Worm (Caenorhabditis elegans) whole organism, midembryonic: ENCODE results near the gene F58D2.3.

Experiments used
- T22C8.4 ChIP-seq: fragments of 200-800 bp; sonication (Bioruptor generic); IDR thresholded peaks from 2 replicates; pipeline ENCODE4 v1.3.6; 2022; ENCODE audit warnings: missing genetic modification characterization, missing compliant biosample characterization
- ztf-29 ChIP-seq: fragments of 200-800 bp; sonication (Bioruptor generic); IDR thresholded peaks from 2 replicates; pipeline ENCODE4 v1.3.6; 2022; ENCODE audit warnings: missing genetic modification reagents, missing genetic modification characterization, missing compliant biosample characterization

DNA sequence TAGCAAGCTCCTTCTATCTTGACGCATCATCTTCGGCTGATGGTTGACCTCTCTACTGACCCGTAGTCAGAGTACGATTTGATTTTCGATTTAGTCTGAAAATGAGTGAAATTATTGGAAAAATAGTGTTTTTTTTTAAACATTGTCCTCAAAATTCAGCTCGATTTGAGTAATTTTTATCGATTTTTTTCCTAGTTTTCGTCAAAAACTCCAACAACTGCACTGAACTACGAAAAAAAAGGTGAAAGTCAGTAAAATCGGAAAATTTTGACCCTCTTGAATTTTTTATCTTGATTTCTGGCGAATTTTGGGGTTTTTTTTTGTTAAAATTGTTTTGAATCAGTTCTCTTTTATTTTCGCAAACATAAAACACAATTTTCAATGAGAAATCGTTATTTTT is 23.4 kb upstream of the F58D2.3 start, which contains the start of gene ced-3:
- TF ChIP-seq T22C8.4 (GFP tag; lab: Robert Waterston, UW) (no peak), ztf-29 (GFP tag; lab: Robert Waterston, UW) (no peak)
